Fruit fly (Drosophila melanogaster): Measurements from ENCODE around the gene CG11035.

The CG11035 gene

dm6 chr3R:7999530-8000116 lies 33.2 kb downstream of the CG11035 start, which contains the start of gene PIG-H (continued):
- TF ChIP-seq stwl (tag; optimal IDR thresholded peaks at IDR 0.05) (peak; percentile 28), BEAF-32 (GFP tag; optimal IDR thresholded peaks at IDR 0.05) (peak; percentile 35), sens (GFP tag) (peak; percentile 51), zen2 (GFP tag; IDR thresholded peaks at IDR 0.05; ENCODE audit: partially characterized antibody) (no peak), CG2712 (tag; optimal IDR thresholded peaks at IDR 0.05) (peak; percentile 44)

- no peak for TF ChIP-seq her (GFP tag; optimal IDR thresholded peaks at IDR 0.05)
- TF ChIP-seq CG2120 (GFP tag; optimal IDR thresholded peaks at IDR 0.05) = no peak
- TF ChIP-seq Mad (GFP tag; optimal IDR thresholded peaks at IDR 0.05) = no peak
- no peak for TF ChIP-seq Max (GFP tag; optimal IDR thresholded peaks at IDR 0.05)
- TF ChIP-seq sna (GFP tag; IDR thresholded peaks at IDR 0.05; ENCODE audit: partially characterized antibody) = no peak
- no peak for TF ChIP-seq Neu2 (GFP tag; optimal IDR thresholded peaks at IDR 0.05; ENCODE audit: borderline replicate concordance)
- peak; percentile 20 for TF ChIP-seq Deaf1 (tag; optimal IDR thresholded peaks at IDR 0.05)
- TF ChIP-seq CG6765 (GFP tag; optimal IDR thresholded peaks at IDR 0.05) = no peak
- peak; percentile 57 for TF ChIP-seq pros (GFP tag; optimal IDR thresholded peaks at IDR 0.05)
- no peak for TF ChIP-seq Fer1 (GFP tag; optimal IDR thresholded peaks at IDR 0.05)
- peak; percentile 69 for TF ChIP-seq CG13894 (tag; optimal IDR thresholded peaks at IDR 0.05)
- peak; percentile 27 for TF ChIP-seq Med (GFP tag)
- TF ChIP-seq salm (tag; optimal IDR thresholded peaks at IDR 0.05) = no peak
- TF ChIP-seq CG4424 (GFP tag; optimal IDR thresholded peaks at IDR 0.05) = no peak
- no peak for TF ChIP-seq usp (GFP tag; optimal IDR thresholded peaks at IDR 0.05)
- TF ChIP-seq CG9609 (GFP tag; optimal IDR thresholded peaks at IDR 0.05) = no peak
- TF ChIP-seq CG1529 (GFP tag; optimal IDR thresholded peaks at IDR 0.05) = no peak
- no peak for TF ChIP-seq corto (GFP tag; optimal IDR thresholded peaks at IDR 0.05)
- peak; percentile 57 for TF ChIP-seq CG12769 (tag; optimal IDR thresholded peaks at IDR 0.05)
- no peak for TF ChIP-seq Xrp1 (GFP tag; IDR thresholded peaks at IDR 0.05)
- no peak for TF ChIP-seq CG8281 (tag; optimal IDR thresholded peaks at IDR 0.05)
Measured at dm6 chr3R:7998778-7999177, 34.0 kb downstream of the CG11035 start.

- TF ChIP-seq kah (GFP tag; optimal IDR thresholded peaks at IDR 0.05) = peak; percentile 65
- 0 out of 2 replicates have a peak, but pooled peaks have one; percentile 14 for TF ChIP-seq NFAT (GFP tag; IDR thresholded peaks at IDR 0.05)
- peak; percentile 18; the same call in 1 of the 2 replicates for TF ChIP-seq vvl (GFP tag; IDR thresholded peaks at IDR 0.05)
- TF ChIP-seq CG6854 (GFP tag; optimal IDR thresholded peaks at IDR 0.05) = peak; percentile 19
- TF ChIP-seq CG18476 (GFP tag; optimal IDR thresholded peaks at IDR 0.05) = no peak
- TF ChIP-seq Eip74EF (GFP tag; optimal IDR thresholded peaks at IDR 0.05) = peak in 1 of 2 experiments; percentile 17
- peak; percentile 21 for TF ChIP-seq nom (GFP tag; optimal IDR thresholded peaks at IDR 0.05)
- no peak for TF ChIP-seq vfl (GFP tag; optimal IDR thresholded peaks at IDR 0.05)
- TF ChIP-seq cas (GFP tag; IDR thresholded peaks at IDR 0.05) = no peak
- TF ChIP-seq ci (GFP tag; IDR thresholded peaks at IDR 0.05) = 0 out of 3 replicates have a peak, but pooled peaks have one; percentile 47
- peak; percentile 74 for TF ChIP-seq CG8359 (GFP tag; optimal IDR thresholded peaks at IDR 0.05; ENCODE audit: borderline replicate concordance)
- TF ChIP-seq CG10543 (GFP tag; optimal IDR thresholded peaks at IDR 0.05) = peak; percentile 27
- peak; percentile 23; the same call in 1 of the 2 replicates for TF ChIP-seq slbo (GFP tag; IDR thresholded peaks at IDR 0.05)
- TF ChIP-seq Sin3A (optimal IDR thresholded peaks at IDR 0.05) = no peak
- TF ChIP-seq lab (GFP tag; optimal IDR thresholded peaks at IDR 0.05) = peak; percentile 18
- TF ChIP-seq B-H1 (GFP tag; IDR thresholded peaks at IDR 0.05) = no peak
- TF ChIP-seq CG15011 (GFP tag; optimal IDR thresholded peaks at IDR 0.05) = no peak
- TF ChIP-seq gcm (GFP tag; optimal IDR thresholded peaks at IDR 0.05) = no peak
- TF ChIP-seq Dbx (GFP tag; IDR thresholded peaks at IDR 0.05) = no peak
- peak; percentile 1 for TF ChIP-seq CG13624 (GFP tag; optimal IDR thresholded peaks at IDR 0.05)
- peak; percentile 22 for TF ChIP-seq CG1832 (GFP tag; optimal IDR thresholded peaks at IDR 0.05)
- TF ChIP-seq CG10267 (tag; optimal IDR thresholded peaks at IDR 0.05) = no peak
- TF ChIP-seq Oaz (GFP tag; IDR thresholded peaks at IDR 0.05) = no peak
Measured at dm6 chr3R:7995722-7996121, 37.1 kb downstream of the CG11035 start, which contains the start of gene Elovl7. TSS of gene Elovl7 (minus strand) at chr3R:7995852.
